Fruit fly (Drosophila melanogaster) whole organism, embryonic: ENCODE data around the gene Snx27.

Experiments
- B-H1 ChIP-seq: fragments of 200-800 bp; sonication (Bioruptor generic); IDR thresholded peaks from 3 replicates; pipeline ENCODE4 v1.3.6; 2022; ENCODE audit warnings: missing biosample characterization, missing genetic modification characterization
- BEAF-32 ChIP-seq: fragments of 200-800 bp; sonication (Bioruptor generic); optimal IDR thresholded peaks from 3 replicates; lab custom pipeline; 2017; ENCODE audit warnings: missing biosample characterization, missing genetic modification characterization, mild to moderate bottlenecking, moderate library complexity, missing genetic modification reagents
- Bteb2 ChIP-seq: fragments of 200-800 bp; sonication (Bioruptor generic); optimal IDR thresholded peaks from 2 replicates; lab custom pipeline; 2016; ENCODE audit warnings: missing biosample characterization, missing genetic modification characterization
- CG10959 ChIP-seq: fragments of 200-800 bp; sonication (Bioruptor generic); IDR thresholded peaks from 2 replicates; pipeline ENCODE4 v1.3.6; 2022; ENCODE audit warnings: missing biosample characterization, missing genetic modification characterization
- CG11696 ChIP-seq: fragments of 200-800 bp; sonication (Bioruptor generic); IDR thresholded peaks from 2 replicates; pipeline ENCODE4 v1.3.6; 2022; ENCODE audit warnings: missing biosample characterization, missing genetic modification characterization
- CG12071 ChIP-seq: fragments of 200-800 bp; sonication (Bioruptor generic); optimal IDR thresholded peaks from 3 replicates; lab custom pipeline; 2018; ENCODE audit warnings: missing biosample characterization, mild to moderate bottlenecking, missing genetic modification characterization
- CG12391 ChIP-seq: fragments of 200-800 bp; sonication (Bioruptor generic); optimal IDR thresholded peaks from 3 replicates; lab custom pipeline; 2018; ENCODE audit warnings: missing biosample characterization, mild to moderate bottlenecking, missing genetic modification characterization, moderate library complexity
- CG13424 ChIP-seq: fragments of 200-800 bp; sonication (Bioruptor generic); optimal IDR thresholded peaks from 2 replicates; lab custom pipeline; 2019; ENCODE audit warnings: missing biosample characterization, mild to moderate bottlenecking, missing genetic modification characterization, moderate library complexity
- CG13624 ChIP-seq: fragments of 200-800 bp; sonication (Bioruptor generic); optimal IDR thresholded peaks from 2 replicates; lab custom pipeline; 2016; ENCODE audit warnings: missing biosample characterization, missing genetic modification characterization
- CG14710 ChIP-seq: fragments of 200-800 bp; sonication (Bioruptor generic); optimal IDR thresholded peaks from 3 replicates; lab custom pipeline; 2019; ENCODE audit warnings: missing biosample characterization, mild to moderate bottlenecking, missing genetic modification characterization, moderate library complexity
- CG14860 ChIP-seq: fragments of 200-800 bp; sonication (Bioruptor generic); IDR thresholded peaks from 3 replicates; pipeline ENCODE4 v1.3.6; 2022; ENCODE audit warnings: missing biosample characterization, missing genetic modification characterization; ENCODE audit not compliant: partially characterized antibody
- CG15514 ChIP-seq: fragments of 200-800 bp; sonication (Bioruptor generic); optimal IDR thresholded peaks from 3 replicates; lab custom pipeline; 2017; ENCODE audit warnings: missing biosample characterization, missing genetic modification characterization, mild to moderate bottlenecking, moderate library complexity, missing genetic modification reagents
- CG1602 ChIP-seq: fragments of 200-800 bp; sonication (Bioruptor generic); optimal IDR thresholded peaks from 3 replicates; lab custom pipeline; 2016; ENCODE audit warnings: missing biosample characterization, missing genetic modification characterization
- CG16815 ChIP-seq: fragments of 200-800 bp; sonication (Bioruptor generic); optimal IDR thresholded peaks from 3 replicates; lab custom pipeline; 2017; ENCODE audit warnings: missing biosample characterization, mild to moderate bottlenecking, missing genetic modification characterization
- CG17186 ChIP-seq: fragments of 200-800 bp; sonication (Bioruptor generic); optimal IDR thresholded peaks from 3 replicates; lab custom pipeline; 2017; ENCODE audit warnings: missing biosample characterization, missing genetic modification reagents, missing genetic modification characterization
- CG31224 ChIP-seq: fragments of 200-800 bp; sonication (Bioruptor generic); IDR thresholded peaks from 2 replicates; pipeline ENCODE4 v1.3.6; 2022; ENCODE audit warnings: missing biosample characterization, missing genetic modification characterization
- CG31441 ChIP-seq: fragments of 200-800 bp; sonication (Bioruptor generic); IDR thresholded peaks from 2 replicates; pipeline ENCODE4 v1.3.6; 2022; ENCODE audit warnings: missing biosample characterization, missing genetic modification characterization
- CG5180 ChIP-seq: fragments of 200-800 bp; sonication (Bioruptor generic); optimal IDR thresholded peaks from 3 replicates; lab custom pipeline; 2017; ENCODE audit warnings: missing biosample characterization, missing genetic modification characterization, mild to moderate bottlenecking, moderate library complexity, missing genetic modification reagents
- CG6175 ChIP-seq: fragments of 200-800 bp; sonication (Bioruptor generic); IDR thresholded peaks from 3 replicates; pipeline ENCODE4 v1.3.6; 2022; ENCODE audit warnings: missing biosample characterization, missing genetic modification characterization
- CG6689 ChIP-seq: fragments of 200-800 bp; sonication (Bioruptor generic); IDR thresholded peaks from 2 replicates; pipeline ENCODE4 v1.3.6; 2022; ENCODE audit warnings: missing biosample characterization, missing genetic modification characterization
- CG6765 ChIP-seq: fragments of 200-800 bp; sonication (Bioruptor generic); optimal IDR thresholded peaks from 3 replicates; lab custom pipeline; 2017; ENCODE audit warnings: missing biosample characterization, mild to moderate bottlenecking, missing genetic modification characterization
- CG6813 ChIP-seq: fragments of 200-800 bp; sonication (Bioruptor generic); optimal IDR thresholded peaks from 2 replicates; lab custom pipeline; 2017; ENCODE audit warnings: missing biosample characterization, missing genetic modification characterization, mild to moderate bottlenecking, moderate library complexity, missing genetic modification reagents
- CG7556 ChIP-seq: fragments of 200-800 bp; sonication (Bioruptor generic); optimal IDR thresholded peaks from 2 replicates; lab custom pipeline; 2017; ENCODE audit warnings: missing biosample characterization, mild to moderate bottlenecking, missing genetic modification characterization
- CG8359 ChIP-seq: fragments of 200-800 bp; sonication (Bioruptor generic); optimal IDR thresholded peaks from 2 replicates; lab custom pipeline; 2017; ENCODE audit warnings: missing biosample characterization, mild to moderate bottlenecking, missing genetic modification characterization, borderline replicate concordance
- CG9932 ChIP-seq: fragments of 200-800 bp; sonication (Bioruptor generic); IDR thresholded peaks from 2 replicates; pipeline ENCODE4 v1.3.6; 2022; ENCODE audit warnings: missing biosample characterization, missing genetic modification characterization
- Deaf1 ChIP-seq: fragments of 200-800 bp; optimal IDR thresholded peaks from 3 replicates; lab custom pipeline; 2019; ENCODE audit warnings: missing biosample characterization, mild to moderate bottlenecking, missing genetic modification characterization, moderate library complexity
- Dfd ChIP-seq, 2 experiments: fragments of >200 bp; optimal IDR thresholded peaks; 2 replicates each; lab custom pipeline; 2017; ENCODE audit warnings: missing biosample characterization in 2 of 2, missing genetic modification characterization in 2 of 2
- Doc3 ChIP-seq: fragments of 200-800 bp; sonication (Bioruptor generic); IDR thresholded peaks from 3 replicates; pipeline ENCODE4 v1.3.6; 2022; ENCODE audit warnings: missing biosample characterization, missing genetic modification characterization; ENCODE audit not compliant: partially characterized antibody
- Dp ChIP-seq: fragments of 200-800 bp; sonication (Bioruptor generic); optimal IDR thresholded peaks from 2 replicates; lab custom pipeline; 2018; ENCODE audit warnings: missing biosample characterization, mild to moderate bottlenecking, missing genetic modification characterization, moderate library complexity
- Hand ChIP-seq: fragments of 200-800 bp; sonication (Bioruptor generic); optimal IDR thresholded peaks from 2 replicates; lab custom pipeline; 2017; ENCODE audit warnings: mild to moderate bottlenecking, missing biosample characterization, missing genetic modification reagents, missing genetic modification characterization
- Hey ChIP-seq: fragments of 200-800 bp; sonication (Bioruptor generic); optimal IDR thresholded peaks from 3 replicates; lab custom pipeline; 2018; ENCODE audit warnings: missing biosample characterization, mild to moderate bottlenecking, missing genetic modification characterization
- Hr78 ChIP-seq, 2 experiments: fragments of 200-800 bp in 1 of 2; fragments of >200 bp in 1 of 2; sonication (Bioruptor generic) in 1 of 2; optimal IDR thresholded peaks; 2 replicates each; lab custom pipeline; 2017 to 2019; ENCODE audit warnings: missing biosample characterization in 2 of 2, missing genetic modification characterization in 2 of 2, mild to moderate bottlenecking in 1 of 2, moderate library complexity in 1 of 2
- NC2β ChIP-seq: fragments of 200-800 bp; sonication (Bioruptor generic); optimal IDR thresholded peaks from 2 replicates; lab custom pipeline; 2016; ENCODE audit warnings: missing biosample characterization, missing genetic modification characterization
- Neu2 ChIP-seq: fragments of 200-800 bp; sonication (Bioruptor generic); optimal IDR thresholded peaks from 3 replicates; lab custom pipeline; 2016; ENCODE audit warnings: missing biosample characterization, missing genetic modification characterization, borderline replicate concordance
- Oaz ChIP-seq: fragments of 200-800 bp; sonication (Bioruptor generic); IDR thresholded peaks from 2 replicates; pipeline ENCODE4 v1.3.6; 2022; ENCODE audit warnings: missing biosample characterization, missing genetic modification characterization
- Xbp1 ChIP-seq: fragments of 200-800 bp; sonication (Bioruptor generic); optimal IDR thresholded peaks from 3 replicates; lab custom pipeline; 2016; ENCODE audit warnings: missing biosample characterization, mild to moderate bottlenecking, missing genetic modification characterization
- abd-A ChIP-seq: fragments of 200-800 bp; sonication (Bioruptor generic); optimal IDR thresholded peaks from 3 replicates; lab custom pipeline; 2019; ENCODE audit warnings: missing biosample characterization, mild to moderate bottlenecking, missing genetic modification characterization, moderate library complexity
- bab2 ChIP-seq: fragments of 200-800 bp; sonication (Bioruptor generic); optimal IDR thresholded peaks from 2 replicates; lab custom pipeline; 2016; ENCODE audit warnings: missing biosample characterization, missing genetic modification characterization
- br ChIP-seq: fragments of >200 bp; optimal IDR thresholded peaks from 2 replicates; lab custom pipeline; 2017
- ewg ChIP-seq: fragments of 200-800 bp; sonication (Bioruptor generic); optimal IDR thresholded peaks from 3 replicates; lab custom pipeline; 2017; ENCODE audit warnings: mild to moderate bottlenecking, missing biosample characterization, missing genetic modification reagents, missing genetic modification characterization
- fu2 ChIP-seq: fragments of 200-800 bp; sonication (Bioruptor generic); optimal IDR thresholded peaks from 2 replicates; lab custom pipeline; 2016; ENCODE audit warnings: missing biosample characterization, missing genetic modification characterization
- insv ChIP-seq, 2 experiments: fragments of 200-800 bp; sonication (Bioruptor generic); optimal IDR thresholded peaks; 3 replicates each; lab custom pipeline; 2016 to 2018; ENCODE audit warnings: missing biosample characterization in 2 of 2, missing genetic modification characterization in 2 of 2
- lov ChIP-seq, 2 experiments: fragments of 200-800 bp in 1 of 2; fragments of >200 bp in 1 of 2; sonication (Bioruptor generic) in 1 of 2; IDR thresholded peaks in 1 of 2; optimal IDR thresholded peaks in 1 of 2; 2 replicates in 1 of 2; 3 replicates in 1 of 2; pipeline versions ENCODE4 v1.3.6 to Lab custom; 2017 to 2022; ENCODE audit warnings: missing biosample characterization in 1 of 2, missing genetic modification characterization in 1 of 2
- pnt ChIP-seq: fragments of 200-800 bp; sonication (Bioruptor generic); optimal IDR thresholded peaks from 3 replicates; lab custom pipeline; 2016; ENCODE audit warnings: missing biosample characterization, missing genetic modification characterization
- pzg ChIP-seq: fragments of 200-800 bp; sonication (Bioruptor generic); optimal IDR thresholded peaks from 3 replicates; lab custom pipeline; 2018; ENCODE audit warnings: missing biosample characterization, mild to moderate bottlenecking, missing genetic modification characterization, moderate library complexity
- tio ChIP-seq: fragments of 200-800 bp; sonication (Bioruptor generic); optimal IDR thresholded peaks from 2 replicates; lab custom pipeline; 2017; ENCODE audit warnings: missing biosample characterization, missing genetic modification characterization, inconsistent platforms
- trh ChIP-seq: fragments of 200-800 bp; sonication (Bioruptor generic); optimal IDR thresholded peaks from 2 replicates; lab custom pipeline; 2016; ENCODE audit warnings: missing biosample characterization, missing genetic modification characterization
- wor ChIP-seq: fragments of 200-800 bp; sonication (Bioruptor generic); IDR thresholded peaks from 2 replicates; pipeline ENCODE4 v1.3.6; 2022; ENCODE audit warnings: missing biosample characterization, missing genetic modification characterization

Gene Snx27

dm6 chrX:5699824-5700498 lies 37.9 kb downstream of the Snx27 start (continued):
- TF ChIP-seq CG8359 (GFP tag; lab: Kevin White, UChicago), result no peak
- no peak for TF ChIP-seq BEAF-32 (GFP tag; lab: Kevin White, UChicago)
- peak; percentile 64 for TF ChIP-seq CG13424 (tag; lab: Kevin White, UChicago)
- TF ChIP-seq CG16815, result peak; percentile 15
- peak; percentile 67 for TF ChIP-seq abd-A (tag; lab: Kevin White, UChicago)
- no peak for TF ChIP-seq CG13624
- no peak for TF ChIP-seq CG10959 (GFP tag; lab: Robert Waterston, UW)
- peak; percentile 40 for TF ChIP-seq CG12071
- peak; percentile 38; the same call in 1 of the 3 replicates for TF ChIP-seq B-H1 (GFP tag; lab: Robert Waterston, UW)
- TF ChIP-seq CG14710 (tag; lab: Kevin White, UChicago), result peak; percentile 46
- TF ChIP-seq bab2 (GFP tag; lab: Kevin White, UChicago), result peak; percentile 7
- no peak for TF ChIP-seq insv (GFP tag; optimal IDR thresholded peaks at IDR 0.05; lab: Kevin White, UChicago)
- no peak for TF ChIP-seq lov (optimal IDR thresholded peaks at IDR 0.05; lab: Kevin White, UChicago)
- no peak for TF ChIP-seq lov (GFP tag; IDR thresholded peaks at IDR 0.05; lab: Robert Waterston, UW)
- TF ChIP-seq CG14860 (GFP tag; lab: Robert Waterston, UW), result no peak
- peak; percentile 81 for TF ChIP-seq CG31441 (GFP tag; lab: Robert Waterston, UW)
- no peak for TF ChIP-seq fu2 (GFP tag; lab: Kevin White, UChicago)
- TF ChIP-seq CG31224 (GFP tag; lab: Robert Waterston, UW), result no peak
- TF ChIP-seq Xbp1, result peak; percentile 74
- TF ChIP-seq CG15514 (GFP tag; lab: Kevin White, UChicago), result peak; percentile 21
- no peak for TF ChIP-seq Neu2 (GFP tag; lab: Kevin White, UChicago)
- no peak for TF ChIP-seq Hey
- TF ChIP-seq Dfd (GFP tag; optimal IDR thresholded peaks at IDR 0.05; lab: Kevin White, UChicago), result no peak
- peak; percentile 13 for TF ChIP-seq Bteb2 (GFP tag; lab: Kevin White, UChicago)
- peak in 1 of 2 experiments; percentile 21 for TF ChIP-seq Hr78 (GFP tag; optimal IDR thresholded peaks at IDR 0.05; lab: Kevin White, UChicago)
- peak; percentile 68 for TF ChIP-seq CG7556 (GFP tag; lab: Kevin White, UChicago)
- TF ChIP-seq wor (GFP tag; lab: Robert Waterston, UW), result peak; percentile 53
- peak; percentile 39 for TF ChIP-seq CG6813 (GFP tag; lab: Kevin White, UChicago)
- TF ChIP-seq tio (GFP tag; lab: Kevin White, UChicago), result peak; percentile 11
- TF ChIP-seq CG11696 (GFP tag; lab: Robert Waterston, UW), result no peak
- peak; percentile 52 for TF ChIP-seq ewg (GFP tag; lab: Kevin White, UChicago)
- peak; percentile 73 for TF ChIP-seq CG5180
- no peak for TF ChIP-seq br (lab: Kevin White, UChicago)
- TF ChIP-seq CG12391, result peak; percentile 76
- TF ChIP-seq CG6765 (GFP tag; lab: Kevin White, UChicago), result no peak
- peak; percentile 27 for TF ChIP-seq pnt (GFP tag; lab: Kevin White, UChicago)
- no peak for TF ChIP-seq Dp (GFP tag; lab: Kevin White, UChicago)
- TF ChIP-seq Oaz (GFP tag; lab: Robert Waterston, UW), result peak; percentile 34; the same call in 1 of the 2 replicates
- peak; percentile 35 for TF ChIP-seq NC2β (GFP tag; lab: Kevin White, UChicago)
- TF ChIP-seq Doc3 (GFP tag; lab: Robert Waterston, UW), result no peak
- peak; percentile 52 for TF ChIP-seq CG1602 (GFP tag; lab: Kevin White, UChicago)
- no peak for TF ChIP-seq CG9932 (GFP tag; lab: Robert Waterston, UW)
- no peak for TF ChIP-seq trh (GFP tag; lab: Kevin White, UChicago)
- TF ChIP-seq CG17186 (GFP tag; lab: Kevin White, UChicago), result no peak
- peak; percentile 70 for TF ChIP-seq CG6689 (GFP tag; lab: Robert Waterston, UW)
- peak; percentile 54 for TF ChIP-seq Deaf1 (tag; lab: Kevin White, UChicago)
- no peak for TF ChIP-seq Hand (GFP tag; lab: Kevin White, UChicago)
- TF ChIP-seq CG6175 (GFP tag; lab: Robert Waterston, UW), result peak; percentile 84
- TF ChIP-seq pzg (GFP tag; lab: Kevin White, UChicago), result no peak
